Fruit fly (Drosophila melanogaster) whole organism, pupa: Measurements from ENCODE around the gene CG13784.

ENCODE experiments used
- CG10348 ChIP-seq: fragments of 200-800 bp; sonication (Bioruptor generic); IDR thresholded peaks from 2 replicates; pipeline ENCODE4 v1.3.6; 2022; ENCODE audit warnings: missing biosample characterization, missing genetic modification characterization
- CG32121 ChIP-seq: fragments of 200-800 bp; sonication (Bioruptor generic); IDR thresholded peaks from 2 replicates; pipeline ENCODE4 v1.3.6; 2022; ENCODE audit warnings: missing biosample characterization, missing genetic modification characterization
- EcR ChIP-seq: fragments of 200-800 bp; sonication (Bioruptor generic); optimal IDR thresholded peaks from 3 replicates; lab custom pipeline; 2019; ENCODE audit warnings: missing biosample characterization, missing genetic modification characterization, mild to moderate bottlenecking, moderate library complexity, missing genetic modification reagents
- gl ChIP-seq: fragments of 200-800 bp; sonication (Bioruptor generic); optimal IDR thresholded peaks from 2 replicates; lab custom pipeline; 2018; ENCODE audit warnings: missing biosample characterization, mild to moderate bottlenecking, missing genetic modification characterization

dm6 chr2L:7261989-7262388 is 42.2 kb upstream of the CG13784 start:
- no peak for TF ChIP-seq CG10348 (GFP tag; lab: Robert Waterston, UW)
- TF ChIP-seq gl = no peak
- TF ChIP-seq CG32121 = no peak
- TF ChIP-seq EcR = no peak
